Worm (Caenorhabditis elegans): ENCODE measurements around the gene pat-9.

- TF ChIP-seq fkh-10 (GFP tag; optimal IDR thresholded peaks at IDR 0.05) (no peak), F16B12.6 (tag; optimal IDR thresholded peaks at IDR 0.05) (peak; percentile 20), hlh-4 (tag; optimal IDR thresholded peaks at IDR 0.05) (no peak), sptf-1 (tag; optimal IDR thresholded peaks at IDR 0.05) (no peak), lsy-2 (tag; optimal IDR thresholded peaks at IDR 0.05) (peak; percentile 21 to 72), aha-1 (tag; optimal IDR thresholded peaks at IDR 0.05) (no peak)
These were observed 15.0 kb upstream of the pat-9 start for ce11 chrX:16521722-16522121.
